Worm (Caenorhabditis elegans): ENCODE measurements around the gene wdr-48.

- TF ChIP-seq lin-13 (GFP tag; optimal IDR thresholded peaks at IDR 0.05) (no peak), snpc-4 (tag; optimal IDR thresholded peaks at IDR 0.05) (no peak), ama-1 (optimal IDR thresholded peaks at IDR 0.05) (no peak), nhr-28 (tag; optimal IDR thresholded peaks at IDR 0.05) (no peak), nhr-11 (tag; optimal IDR thresholded peaks at IDR 0.05) (no peak), tbx-2 (tag; optimal IDR thresholded peaks at IDR 0.05) (no peak), unc-62 (GFP tag; optimal IDR thresholded peaks at IDR 0.05) (no peak), tlp-1 (tag; optimal IDR thresholded peaks at IDR 0.05) (no peak), nhr-84 (tag; optimal IDR thresholded peaks at IDR 0.05) (no peak)
Measured at ce11 chrIII:4616071-4616571, 37.5 kb downstream of the wdr-48 start, which contains the start of gene lips-3.

All from whole organism, L1 larva.